Worm (Caenorhabditis elegans): ENCODE data around the gene F57B1.9.

Gene F57B1.9

DNA sequence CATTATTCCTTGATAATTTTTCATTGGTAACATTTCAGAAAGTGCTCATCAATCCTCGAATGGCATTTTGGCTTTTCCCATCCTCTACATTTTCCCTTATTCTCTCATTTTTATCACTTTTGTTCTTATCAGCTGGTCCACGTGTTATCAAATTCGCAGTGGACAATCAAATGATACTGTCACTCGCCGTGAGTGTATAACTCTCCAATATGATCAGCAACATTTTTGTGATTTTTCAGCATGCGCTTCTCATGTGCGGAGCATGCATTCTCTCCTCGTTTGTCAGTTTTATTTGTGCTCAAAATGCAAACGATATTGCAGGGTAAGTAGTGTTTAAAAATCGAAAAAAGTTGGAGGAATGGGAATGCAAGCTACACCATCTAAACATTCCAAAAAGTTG lies 14.9 kb upstream of the F57B1.9 start:
- TF ChIP-seq fos-1 (tag; optimal IDR thresholded peaks at IDR 0.05) (peak; percentile 98), unc-55 (GFP tag; optimal IDR thresholded peaks at IDR 0.05) (no peak), nhr-12 (tag; optimal IDR thresholded peaks at IDR 0.05) (no peak), F13H6.1 (tag; optimal IDR thresholded peaks at IDR 0.05) (peak; percentile 70), sma-9 (GFP tag; optimal IDR thresholded peaks at IDR 0.05) (peak; percentile 80), sma-9 (tag; optimal IDR thresholded peaks at IDR 0.05) (no peak), ztf-1 (GFP tag; conservative IDR thresholded peaks at IDR 0.05) (no peak), crh-2 (tag; optimal IDR thresholded peaks at IDR 0.05) (peak; percentile 79)

- TF ChIP-seq lin-39 (tag; optimal IDR thresholded peaks at IDR 0.05) (no peak), nhr-129 (tag; optimal IDR thresholded peaks at IDR 0.05) (no peak), nhr-12 (tag; optimal IDR thresholded peaks at IDR 0.05) (no peak), sma-9 (GFP tag; optimal IDR thresholded peaks at IDR 0.05) (no peak), sma-9 (tag; optimal IDR thresholded peaks at IDR 0.05) (no peak), unc-55 (GFP tag; optimal IDR thresholded peaks at IDR 0.05) (no peak)
Observed at ce11 chrV:13209567-13209966, 11.8 kb upstream of the F57B1.9 start, which contains the start of gene F57B1.6. F57B1.6 (plus strand) TSS chrV:13209645.

- TF ChIP-seq nhr-21 (tag; optimal IDR thresholded peaks at IDR 0.05) = no peak
- TF ChIP-seq nhr-11 (tag; optimal IDR thresholded peaks at IDR 0.05) = no peak
- TF ChIP-seq gmeb-1 (tag; optimal IDR thresholded peaks at IDR 0.05) = no peak
- TF ChIP-seq ceh-16 (tag; optimal IDR thresholded peaks at IDR 0.05) = no peak
- no peak for TF ChIP-seq F13H6.1 (tag; optimal IDR thresholded peaks at IDR 0.05)
Observed at ce11 chrV:13207426-13207825, 9.7 kb upstream of the F57B1.9 start, which contains the start of gene F57B1.5. F57B1.5 (plus strand) TSS chrV:13207726.

ce11 chrV:13206514-13206913 lies 8.8 kb upstream of the F57B1.9 start:
- TF ChIP-seq ztf-1 (GFP tag; conservative IDR thresholded peaks at IDR 0.05) = no peak
- no peak for TF ChIP-seq lin-11 (tag; optimal IDR thresholded peaks at IDR 0.05)
- no peak for TF ChIP-seq lin-39 (tag; optimal IDR thresholded peaks at IDR 0.05)
- no peak for TF ChIP-seq skn-1 (tag; optimal IDR thresholded peaks at IDR 0.05)
- TF ChIP-seq aly-2 (tag; optimal IDR thresholded peaks at IDR 0.05) = no peak
- no peak for TF ChIP-seq ZK546.5 (tag; optimal IDR thresholded peaks at IDR 0.05)
- TF ChIP-seq ztf-4 (tag; optimal IDR thresholded peaks at IDR 0.05) = no peak
- TF ChIP-seq lin-13 (GFP tag; optimal IDR thresholded peaks at IDR 0.05) = no peak
- TF ChIP-seq mdl-1 (tag; optimal IDR thresholded peaks at IDR 0.05) = no peak
- TF ChIP-seq unc-62 (GFP tag; optimal IDR thresholded peaks at IDR 0.05) = no peak
- no peak for TF ChIP-seq zag-1 (tag; optimal IDR thresholded peaks at IDR 0.05)
- no peak for TF ChIP-seq lsy-2 (tag; optimal IDR thresholded peaks at IDR 0.05)
- no peak for TF ChIP-seq nhr-21 (tag; optimal IDR thresholded peaks at IDR 0.05)
- no peak for TF ChIP-seq sma-3 (GFP tag; optimal IDR thresholded peaks at IDR 0.05)
- TF ChIP-seq sem-4 (tag; optimal IDR thresholded peaks at IDR 0.05) = no peak
- no peak for TF ChIP-seq elt-1 (tag; optimal IDR thresholded peaks at IDR 0.05)
- no peak for TF ChIP-seq mbf-1 (tag; optimal IDR thresholded peaks at IDR 0.05)
- TF ChIP-seq alr-1 (tag; optimal IDR thresholded peaks at IDR 0.05) = no peak
- TF ChIP-seq elt-3 (tag; optimal IDR thresholded peaks at IDR 0.05) = no peak
- TF ChIP-seq nhr-12 (tag; optimal IDR thresholded peaks at IDR 0.05) = no peak

DNA sequence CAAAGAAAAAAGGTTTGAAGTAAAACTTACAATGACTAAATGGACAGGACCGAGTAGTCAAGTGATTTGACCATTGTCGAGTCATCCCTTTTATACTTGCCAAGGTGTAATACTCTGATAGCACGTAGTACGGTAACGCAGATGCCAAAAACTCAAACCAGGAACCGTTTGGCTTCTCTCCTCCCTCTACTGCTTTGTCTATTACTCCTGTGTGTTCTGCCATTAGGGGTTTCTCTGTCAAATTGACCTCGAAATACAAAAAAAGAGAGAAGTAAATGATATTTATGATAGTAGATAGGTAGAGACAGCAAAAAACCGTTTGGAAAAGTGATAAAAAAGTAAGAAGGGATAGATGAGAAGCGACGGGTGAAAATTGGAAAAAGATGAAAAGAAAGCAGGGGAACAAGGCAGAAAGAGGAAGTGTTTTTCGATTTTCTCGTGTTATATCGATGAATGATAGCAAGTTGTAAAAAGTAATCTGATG lies 4.4 kb upstream of the F57B1.9 start, which contains the start of the genes col-159 and col-160:
col-159 (minus strand) TSS at position 51 of the 484 bp plus-strand sequence.
col-160 (minus strand) TSS at position 63 of the 484 bp plus-strand sequence.
- TF ChIP-seq ztf-4 (tag; optimal IDR thresholded peaks at IDR 0.05) (no peak), fos-1 (tag; optimal IDR thresholded peaks at IDR 0.05) (no peak), ZK546.5 (tag; optimal IDR thresholded peaks at IDR 0.05) (no peak), nhr-129 (tag; optimal IDR thresholded peaks at IDR 0.05) (peak; percentile 77), blmp-1 (tag; optimal IDR thresholded peaks at IDR 0.05; ENCODE audit: insufficient read depth) (peak; percentile 83), nhr-21 (tag; optimal IDR thresholded peaks at IDR 0.05) (peak; percentile 44), sma-3 (GFP tag; optimal IDR thresholded peaks at IDR 0.05) (peak; percentile 74), lsy-2 (tag; optimal IDR thresholded peaks at IDR 0.05) (peak in 1 of 2 experiments; percentile 4), crh-2 (tag; optimal IDR thresholded peaks at IDR 0.05) (peak; percentile 36), nhr-25 (tag; optimal IDR thresholded peaks at IDR 0.05) (peak; percentile 72), egl-27 (tag; optimal IDR thresholded peaks at IDR 0.05) (peak; percentile 69), Y55F3AM.14 (GFP tag; optimal IDR thresholded peaks at IDR 0.05) (peak; percentile 21), sma-9 (GFP tag; optimal IDR thresholded peaks at IDR 0.05) (peak; percentile 26), sma-9 (tag; optimal IDR thresholded peaks at IDR 0.05) (no peak), sem-4 (tag; optimal IDR thresholded peaks at IDR 0.05) (no peak)

Data from whole organism, L2 larva.